Fruit fly (Drosophila melanogaster): ENCODE measurements around the gene Ddrgk1.

DNA sequence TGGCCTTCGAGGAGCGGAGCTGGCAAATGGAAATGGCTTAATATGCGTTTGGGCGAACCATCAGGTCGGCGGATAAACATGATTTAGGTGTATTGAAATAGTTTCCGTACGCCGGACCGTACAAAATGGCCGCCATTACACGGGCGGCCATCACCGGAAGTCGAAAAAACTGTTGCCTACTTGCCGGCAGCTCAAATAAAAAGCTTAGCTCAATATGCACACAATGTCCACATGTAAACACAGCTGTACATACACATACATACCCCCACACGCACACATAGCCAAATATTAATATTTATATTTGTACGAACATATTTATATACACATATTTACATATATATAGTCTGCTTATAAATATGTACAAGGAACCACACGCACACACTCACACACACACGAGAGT, 48.3 kb downstream of the Ddrgk1 start:
- TF ChIP-seq CG8478 (optimal IDR thresholded peaks at IDR 0.05) (no peak), CTCF (optimal IDR thresholded peaks at IDR 0.05) (no peak)
